Worm (Caenorhabditis elegans) whole organism, young adult: ENCODE data around the gene R12B2.2.

Experiments
- B0261.1 ChIP-seq: sonication (generic microtip); optimal IDR thresholded peaks from 2 replicates; lab custom pipeline; 2016; ENCODE audit warnings: mild to moderate bottlenecking, missing genetic modification characterization, moderate library complexity, missing compliant biosample characterization
- C06A6.2 ChIP-seq: fragments of 200-800 bp; sonication (Bioruptor generic); conservative IDR thresholded peaks from 2 replicates; pipeline ENCODE4 v1.3.6; 2022; ENCODE audit warnings: missing genetic modification characterization, missing compliant biosample characterization
- C17E4.6 ChIP-seq: fragments of 200-800 bp; sonication (Bioruptor generic); IDR thresholded peaks from 2 replicates; pipeline ENCODE4 v1.3.6; 2022; ENCODE audit warnings: missing genetic modification reagents, missing genetic modification characterization, missing compliant biosample characterization
- F33H1.4 ChIP-seq: fragments of 200-800 bp; sonication (Bioruptor generic); IDR thresholded peaks from 2 replicates; pipeline ENCODE4 v1.3.6; 2022; ENCODE audit warnings: missing genetic modification reagents, missing genetic modification characterization, missing compliant biosample characterization
- F37B4.10 ChIP-seq: fragments of 200-800 bp; sonication (Bioruptor generic); IDR thresholded peaks from 2 replicates; pipeline ENCODE4 v1.3.6; 2022; ENCODE audit warnings: missing genetic modification characterization, missing compliant biosample characterization
- F39B2.1 ChIP-seq: fragments of 200-800 bp; sonication (Bioruptor generic); IDR thresholded peaks from 2 replicates; pipeline ENCODE4 v1.3.6; 2022; ENCODE audit warnings: missing genetic modification reagents, missing genetic modification characterization, missing compliant biosample characterization
- F57A8.1 ChIP-seq: fragments of 200-800 bp; sonication (Bioruptor generic); optimal IDR thresholded peaks from 2 replicates; lab custom pipeline; 2018; ENCODE audit warnings: mild to moderate bottlenecking, missing genetic modification characterization, moderate library complexity, missing compliant biosample characterization
- T26A5.8 ChIP-seq: sonication (generic microtip); optimal IDR thresholded peaks from 2 replicates; lab custom pipeline; 2016; ENCODE audit warnings: missing genetic modification characterization, missing compliant biosample characterization
- ZK185.1 ChIP-seq: sonication (generic microtip); optimal IDR thresholded peaks from 2 replicates; lab custom pipeline; 2016; ENCODE audit warnings: mild to moderate bottlenecking, missing genetic modification characterization, missing compliant biosample characterization; ENCODE audit not compliant: poor library complexity, severe bottlenecking
- akir-1 ChIP-seq: fragments of 200-800 bp; sonication (Bioruptor generic); optimal IDR thresholded peaks from 2 replicates; lab custom pipeline; 2018; ENCODE audit warnings: mild to moderate bottlenecking, missing genetic modification characterization, moderate library complexity, missing compliant biosample characterization
- ama-1 ChIP-seq, 3 experiments: fragments of 150-350 bp in 1 of 3; sonication (generic microtip) in 2 of 3; optimal IDR thresholded peaks; 2 replicates each; lab custom pipeline; 2014 to 2018; ENCODE audit warnings: missing biosample characterization in 2 of 3, missing genetic modification characterization in 2 of 3, missing genetic modification reagents in 2 of 3
- aptf-3 ChIP-seq: fragments of 200-800 bp; sonication (Bioruptor generic); IDR thresholded peaks from 2 replicates; pipeline ENCODE4 v1.3.6; 2022; ENCODE audit warnings: missing genetic modification characterization, missing compliant biosample characterization
- athp-1 ChIP-seq: sonication (generic microtip); optimal IDR thresholded peaks from 2 replicates; lab custom pipeline; 2017; ENCODE audit warnings: mild to moderate bottlenecking, missing genetic modification characterization, missing compliant biosample characterization
- attf-5 ChIP-seq: fragments of 200-800 bp; sonication (Bioruptor generic); optimal IDR thresholded peaks from 2 replicates; lab custom pipeline; 2018; ENCODE audit warnings: mild to moderate bottlenecking, missing genetic modification characterization, missing compliant biosample characterization
- attf-6 ChIP-seq: fragments of 200-800 bp; sonication (Bioruptor generic); IDR thresholded peaks from 2 replicates; pipeline ENCODE4 v1.3.6; 2022; ENCODE audit warnings: missing genetic modification reagents, missing genetic modification characterization, missing compliant biosample characterization
- cebp-1 ChIP-seq, 2 experiments: fragments of 200-800 bp in 1 of 2; sonication (Bioruptor generic) in 1 of 2; sonication (generic microtip) in 1 of 2; IDR thresholded peaks in 1 of 2; optimal IDR thresholded peaks in 1 of 2; 2 replicates each; pipeline versions ENCODE4 v1.3.6 to Lab custom; 2017 to 2022; ENCODE audit warnings: missing compliant biosample characterization in 2 of 2, missing genetic modification characterization in 2 of 2, mild to moderate bottlenecking in 1 of 2, missing genetic modification reagents in 1 of 2, moderate library complexity in 1 of 2
- cebp-2 ChIP-seq: fragments of 200-800 bp; sonication (Bioruptor generic); IDR thresholded peaks from 2 replicates; pipeline ENCODE4 v1.3.6; 2022; ENCODE audit warnings: missing genetic modification characterization, missing compliant biosample characterization
- ceh-58 ChIP-seq: fragments of 200-800 bp; sonication (Bioruptor generic); IDR thresholded peaks from 2 replicates; pipeline ENCODE4 v1.3.6; 2022; ENCODE audit warnings: missing genetic modification characterization, missing compliant biosample characterization
- dox-1 ChIP-seq: fragments of 200-800 bp; sonication (Bioruptor generic); IDR thresholded peaks from 2 replicates; pipeline ENCODE4 v1.3.6; 2022; ENCODE audit warnings: missing genetic modification reagents, missing genetic modification characterization, missing compliant biosample characterization
- egrh-3 ChIP-seq: fragments of 200-800 bp; sonication (Bioruptor generic); IDR thresholded peaks from 2 replicates; pipeline ENCODE4 v1.3.6; 2022; ENCODE audit warnings: missing genetic modification reagents, missing genetic modification characterization, missing compliant biosample characterization
- hlh-26 ChIP-seq: fragments of 200-800 bp; sonication (Bioruptor generic); conservative IDR thresholded peaks from 2 replicates; pipeline ENCODE4 v1.3.6; 2022; ENCODE audit warnings: missing genetic modification reagents, missing genetic modification characterization, missing compliant biosample characterization
- hmg-1.2 ChIP-seq: fragments of 200-800 bp; sonication (Bioruptor generic); IDR thresholded peaks from 2 replicates; pipeline ENCODE4 v1.3.6; 2022; ENCODE audit warnings: missing genetic modification reagents, missing genetic modification characterization, missing compliant biosample characterization
- let-526 ChIP-seq: fragments of 200-800 bp; sonication (Bioruptor generic); IDR thresholded peaks from 2 replicates; pipeline ENCODE4 v1.3.6; 2022; ENCODE audit warnings: missing genetic modification reagents, missing genetic modification characterization, missing compliant biosample characterization
- lin-40 ChIP-seq: sonication (generic microtip); optimal IDR thresholded peaks from 2 replicates; lab custom pipeline; 2016; ENCODE audit warnings: missing genetic modification characterization, mild to moderate bottlenecking, missing compliant biosample characterization, missing genotype, missing genetic modification reagents
- lin-54 ChIP-seq: fragments of 200-800 bp; sonication (Bioruptor generic); optimal IDR thresholded peaks from 2 replicates; lab custom pipeline; 2018; ENCODE audit warnings: mild to moderate bottlenecking, missing genetic modification characterization, missing compliant biosample characterization
- lsy-27 ChIP-seq: sonication (generic microtip); optimal IDR thresholded peaks from 2 replicates; lab custom pipeline; 2017; ENCODE audit warnings: missing genetic modification characterization, mild to moderate bottlenecking, missing compliant biosample characterization, antibody characterized with exemption, missing genotype, borderline replicate concordance; ENCODE audit not compliant: insufficient read depth
- nhr-120 ChIP-seq: fragments of 200-800 bp; sonication (Bioruptor generic); IDR thresholded peaks from 2 replicates; pipeline ENCODE4 v1.3.6; 2022; ENCODE audit warnings: missing genetic modification characterization, missing compliant biosample characterization
- nhr-27 ChIP-seq: fragments of 200-800 bp; sonication (Bioruptor generic); optimal IDR thresholded peaks from 2 replicates; lab custom pipeline; 2018; ENCODE audit warnings: mild to moderate bottlenecking, missing genetic modification characterization, moderate library complexity, missing compliant biosample characterization
- nhr-80 ChIP-seq: sonication (generic microtip); optimal IDR thresholded peaks from 2 replicates; lab custom pipeline; 2016; ENCODE audit warnings: missing genetic modification characterization, missing compliant biosample characterization
- pha-4 ChIP-seq: fragments of 150-350 bp; sonication (generic microtip); optimal IDR thresholded peaks from 2 replicates; lab custom pipeline; 2014; ENCODE audit warnings: missing biosample characterization, missing genetic modification reagents, missing genetic modification characterization
- snpc-3.4 ChIP-seq: sonication (generic microtip); optimal IDR thresholded peaks from 2 replicates; lab custom pipeline; 2017; ENCODE audit warnings: missing genetic modification characterization, mild to moderate bottlenecking, missing compliant biosample characterization, antibody characterized with exemption, moderate library complexity, missing genotype, missing genetic modification reagents
- snpc-4 ChIP-seq, 5 experiments: fragments of 150-350 bp in 1 of 5; sonication (generic microtip) in 4 of 5; optimal IDR thresholded peaks; 2 replicates each; lab custom pipeline; 2014 to 2018; ENCODE audit warnings: missing genetic modification characterization in 5 of 5, missing biosample characterization in 3 of 5, antibody characterized with exemption in 2 of 5, mild to moderate bottlenecking in 2 of 5, missing compliant biosample characterization in 2 of 5, missing genotype in 2 of 5, moderate library complexity in 2 of 5, missing genetic modification reagents in 1 of 5
- sptf-2 ChIP-seq: fragments of 200-800 bp; sonication (Bioruptor generic); optimal IDR thresholded peaks from 2 replicates; lab custom pipeline; 2018; ENCODE audit warnings: mild to moderate bottlenecking, missing genetic modification characterization, missing compliant biosample characterization
- tbp1 ChIP-seq: fragments of 200-800 bp; sonication (Bioruptor generic); optimal IDR thresholded peaks from 2 replicates; lab custom pipeline; 2018; ENCODE audit warnings: mild to moderate bottlenecking, missing genetic modification characterization, missing compliant biosample characterization
- tbx-9 ChIP-seq: sonication (generic microtip); optimal IDR thresholded peaks from 2 replicates; lab custom pipeline; 2016; ENCODE audit warnings: borderline replicate concordance, missing genetic modification characterization, inconsistent platforms, missing compliant biosample characterization
- zfh-2 ChIP-seq: fragments of 200-800 bp; sonication (Bioruptor generic); conservative IDR thresholded peaks from 2 replicates; pipeline ENCODE4 v1.3.6; 2022; ENCODE audit warnings: missing genetic modification reagents, missing genetic modification characterization, missing compliant biosample characterization
- ztf-25 ChIP-seq: fragments of 200-800 bp; sonication (Bioruptor generic); IDR thresholded peaks from 2 replicates; pipeline ENCODE4 v1.3.6; 2022; ENCODE audit warnings: missing genetic modification reagents, missing genetic modification characterization, missing compliant biosample characterization
- ztf-26 ChIP-seq: sonication (generic microtip); optimal IDR thresholded peaks from 2 replicates; lab custom pipeline; 2017; ENCODE audit warnings: missing genetic modification characterization, missing compliant biosample characterization
- ztf-3 ChIP-seq: fragments of 200-800 bp; sonication (Bioruptor generic); optimal IDR thresholded peaks from 2 replicates; lab custom pipeline; 2018; ENCODE audit warnings: mild to moderate bottlenecking, missing genetic modification characterization, missing compliant biosample characterization

R12B2.2 gene

ce11 chrIII:5835163-5835871 lies 28.5 kb downstream of the R12B2.2 start:
- TF ChIP-seq akir-1 (GFP tag; lab: Kevin White, UChicago) = no peak
- TF ChIP-seq dox-1 = 0 out of 2 replicates have a peak, but pooled peaks have one; percentile 17
- no peak for TF ChIP-seq cebp-1 (GFP tag; IDR thresholded peaks at IDR 0.05; lab: Robert Waterston, UW)
- TF ChIP-seq cebp-1 (tag; optimal IDR thresholded peaks at IDR 0.05; lab: Kevin White, UChicago) = peak; percentile 24
- peak; percentile 8 for TF ChIP-seq lin-54 (GFP tag; lab: Kevin White, UChicago)
- no peak for TF ChIP-seq egrh-3 (GFP tag; lab: Robert Waterston, UW)
- TF ChIP-seq ztf-26 (tag; lab: Kevin White, UChicago) = peak; percentile 35
- TF ChIP-seq C06A6.2 (GFP tag; lab: Robert Waterston, UW) = no peak
- TF ChIP-seq ZK185.1 (tag; lab: Kevin White, UChicago) = peak; percentile 36
- peak; percentile 87 for TF ChIP-seq nhr-80
- peak; percentile 69 for TF ChIP-seq zfh-2

- TF ChIP-seq F57A8.1 (no peak), hmg-1.2 (peak; percentile 28; the same call in 1 of the 2 replicates), F37B4.10 (GFP tag; lab: Robert Waterston, UW) (0 out of 2 replicates have a peak, but pooled peaks have one; percentile 28), let-526 (0 out of 2 replicates have a peak, but pooled peaks have one; percentile 6)
These were observed 29.4 kb downstream of the R12B2.2 start for ce11 chrIII:5836261-5836660.

DNA sequence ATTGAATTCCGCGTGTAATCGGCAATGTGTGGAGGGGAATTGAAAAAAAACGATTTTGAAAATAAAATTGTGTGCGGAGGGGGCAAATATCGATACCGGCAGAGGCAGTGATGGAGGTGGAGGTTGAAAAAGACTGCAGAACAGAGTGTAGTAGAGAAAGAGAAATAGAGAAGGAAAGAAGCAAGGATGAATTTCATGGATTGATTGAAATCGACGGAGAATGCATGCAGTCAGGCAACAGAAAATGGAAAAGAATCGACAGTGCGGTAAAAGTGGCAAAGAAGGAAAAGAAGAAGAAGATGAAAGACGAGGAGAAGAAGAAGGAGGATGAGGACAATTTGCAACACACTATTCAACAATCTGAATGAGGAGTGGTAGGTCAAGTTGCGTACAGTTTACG lies 30.0 kb downstream of the R12B2.2 start, which contains the start of gene W04D12.1:
TSS of gene W04D12.1 (plus strand) at position 111 of the 400 bp plus-strand sequence.
- no peak for TF ChIP-seq lsy-27 (tag; lab: Kevin White, UChicago)
- TF ChIP-seq lin-40 (tag; lab: Kevin White, UChicago) = no peak
- peak; percentile 58; the same call in 1 of the 2 replicates for TF ChIP-seq hmg-1.2
- no peak for TF ChIP-seq athp-1 (tag; lab: Kevin White, UChicago)

- no peak for TF ChIP-seq T26A5.8 (tag; lab: Kevin White, UChicago)
- TF ChIP-seq F39B2.1 = no peak
- peak; percentile 3 for TF ChIP-seq attf-5 (GFP tag; lab: Kevin White, UChicago)
- TF ChIP-seq tbx-9 = no peak
- TF ChIP-seq hlh-26 = no peak
- TF ChIP-seq nhr-27 (tag; lab: Kevin White, UChicago) = no peak
- peak; percentile 9 for TF ChIP-seq lin-54 (GFP tag; lab: Kevin White, UChicago)
- TF ChIP-seq ceh-58 (GFP tag; lab: Robert Waterston, UW) = no peak
- no peak for TF ChIP-seq tbp1 (GFP tag; lab: Kevin White, UChicago)
- no peak for TF ChIP-seq snpc-4 (GFP tag; optimal IDR thresholded peaks at IDR 0.05; lab: Kevin White, UChicago)
- peak in 1 of 4 experiments; percentile 33 for TF ChIP-seq snpc-4 (tag; optimal IDR thresholded peaks at IDR 0.05; lab: Kevin White, UChicago)
- TF ChIP-seq aptf-3 (GFP tag; lab: Robert Waterston, UW) = no peak
- no peak for TF ChIP-seq C17E4.6 (GFP tag; lab: Robert Waterston, UW)
- TF ChIP-seq attf-6 (GFP tag; lab: Robert Waterston, UW) = no peak
- no peak for TF ChIP-seq snpc-3.4
- no peak for TF ChIP-seq nhr-120 (GFP tag; lab: Robert Waterston, UW)
- no peak for TF ChIP-seq ztf-25
- peak; percentile 77 for TF ChIP-seq ama-1 (optimal IDR thresholded peaks at IDR 0.05; lab: Kevin White, UChicago)
- no peak for TF ChIP-seq ama-1 (GFP tag; optimal IDR thresholded peaks at IDR 0.05; lab: Kevin White, UChicago)
- TF ChIP-seq F33H1.4 (GFP tag; lab: Robert Waterston, UW) = no peak
- no peak for TF ChIP-seq sptf-2 (GFP tag; lab: Kevin White, UChicago)
- TF ChIP-seq cebp-2 (GFP tag; lab: Robert Waterston, UW) = no peak
- TF ChIP-seq ztf-3 (GFP tag; lab: Kevin White, UChicago) = no peak
- no peak for TF ChIP-seq B0261.1
- peak; percentile 66 for TF ChIP-seq pha-4 (tag; lab: Kevin White, UChicago)
These were observed 31.6 kb downstream of the R12B2.2 start for ce11 chrIII:5838159-5839046.
